Fruit fly (Drosophila melanogaster): ENCODE data around the gene CG12402.

The CG12402 gene

DNA sequence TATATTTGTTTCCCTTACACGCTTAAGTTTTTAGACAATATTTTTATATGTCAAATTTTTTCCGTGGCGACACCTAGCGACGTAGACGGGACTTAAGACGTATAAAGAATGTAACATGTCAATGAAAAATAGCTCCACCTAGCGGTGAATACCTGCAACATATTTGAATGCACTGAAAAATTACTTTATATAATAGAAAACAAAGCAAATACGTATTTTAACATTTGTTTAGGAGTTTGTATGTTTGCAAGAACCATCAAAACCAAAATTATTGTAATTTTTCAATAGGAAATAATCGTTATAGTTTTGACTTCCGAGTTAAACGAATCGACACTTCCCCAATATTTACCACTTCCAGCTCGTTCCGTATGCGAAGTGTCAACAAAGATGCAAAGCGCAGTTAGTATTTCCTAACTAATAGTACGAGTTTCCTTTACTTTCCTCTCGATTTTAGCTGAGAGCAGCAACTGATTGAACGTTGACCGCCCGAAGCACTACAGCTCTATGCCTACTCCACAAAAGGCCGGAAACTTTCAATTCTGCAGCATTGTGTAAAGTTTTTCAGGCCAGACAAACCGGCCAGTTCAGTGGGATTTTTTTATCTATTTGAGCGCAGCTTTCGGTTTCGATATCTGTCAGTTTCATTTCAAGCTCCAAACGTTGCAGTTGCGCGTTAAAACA is 19.1 kb downstream of the CG12402 start, which contains the start of gene Npc2b (continued):
- TF ChIP-seq mam (GFP tag; optimal IDR thresholded peaks at IDR 0.05) (peak; percentile 65), bbx (GFP tag; IDR thresholded peaks at IDR 0.05; ENCODE audit: partially characterized antibody) (peak; percentile 53; the same call in 1 of the 2 replicates), br (optimal IDR thresholded peaks at IDR 0.05) (no peak), Dip2 (GFP tag; IDR thresholded peaks at IDR 0.05) (no peak), CG4820 (GFP tag; optimal IDR thresholded peaks at IDR 0.05) (peak; percentile 34), phol (tag; optimal IDR thresholded peaks at IDR 0.05) (peak; percentile 39), Dip3 (GFP tag; optimal IDR thresholded peaks at IDR 0.05) (peak; percentile 50), CG2889 (GFP tag; IDR thresholded peaks at IDR 0.05) (no peak), CG2712 (tag; optimal IDR thresholded peaks at IDR 0.05) (peak; percentile 28), lola (GFP tag; optimal IDR thresholded peaks at IDR 0.05) (peak in 1 of 3 experiments; percentile 12), CG8359 (GFP tag; optimal IDR thresholded peaks at IDR 0.05; ENCODE audit: borderline replicate concordance) (peak; percentile 36), Lpt (GFP tag; optimal IDR thresholded peaks at IDR 0.05) (no peak), fu2 (GFP tag; optimal IDR thresholded peaks at IDR 0.05) (peak; percentile 53), Abd-B (GFP tag; optimal IDR thresholded peaks at IDR 0.05) (peak; percentile 42), TFAM (GFP tag; optimal IDR thresholded peaks at IDR 0.05) (no peak), zfh2 (GFP tag; optimal IDR thresholded peaks at IDR 0.05) (peak; percentile 34), h (optimal IDR thresholded peaks at IDR 0.05) (no peak), nau (GFP tag; optimal IDR thresholded peaks at IDR 0.05) (peak; percentile 29), Hr78 (GFP tag; optimal IDR thresholded peaks at IDR 0.05) (no peak), CG10209 (GFP tag; optimal IDR thresholded peaks at IDR 0.05) (peak; percentile 49), aop (GFP tag; IDR thresholded peaks at IDR 0.05) (no peak), cad (GFP tag; optimal IDR thresholded peaks at IDR 0.05) (no peak), ap (GFP tag; IDR thresholded peaks at IDR 0.05) (no peak), sna (GFP tag; IDR thresholded peaks at IDR 0.05; ENCODE audit: partially characterized antibody) (no peak), onecut (GFP tag; IDR thresholded peaks at IDR 0.05) (peak; percentile 53), CG2202 (tag; optimal IDR thresholded peaks at IDR 0.05) (no peak), Poxn (GFP tag; IDR thresholded peaks at IDR 0.05) (no peak), Rx (GFP tag; IDR thresholded peaks at IDR 0.05) (no peak), CG15601 (tag; optimal IDR thresholded peaks at IDR 0.05) (peak; percentile 17), lab (GFP tag; optimal IDR thresholded peaks at IDR 0.05) (peak; percentile 68), jigr1 (GFP tag; IDR thresholded peaks at IDR 0.05) (0 out of 3 replicates have a peak, but pooled peaks have one; percentile 7), CG13894 (tag; optimal IDR thresholded peaks at IDR 0.05) (peak; percentile 49), Dref (GFP tag; IDR thresholded peaks at IDR 0.05) (no peak), pfk (GFP tag; optimal IDR thresholded peaks at IDR 0.05) (no peak), Nf-YA (GFP tag; IDR thresholded peaks at IDR 0.05) (no peak), pum (GFP tag; optimal IDR thresholded peaks at IDR 0.05) (peak; percentile 19), ci (GFP tag; IDR thresholded peaks at IDR 0.05) (peak; percentile 55; the same call in 2 of the 3 replicates), CG15696 (tag; optimal IDR thresholded peaks at IDR 0.05) (peak; percentile 52), ara (GFP tag; IDR thresholded peaks at IDR 0.05) (no peak), ems (GFP tag; optimal IDR thresholded peaks at IDR 0.05) (peak; percentile 45), Myb (GFP tag; optimal IDR thresholded peaks at IDR 0.05) (peak; percentile 29), bab2 (GFP tag; optimal IDR thresholded peaks at IDR 0.05) (peak; percentile 47), dmrt11E (tag; optimal IDR thresholded peaks at IDR 0.05) (peak; percentile 49), pnt (GFP tag; optimal IDR thresholded peaks at IDR 0.05) (peak; percentile 34), dysf (GFP tag; IDR thresholded peaks at IDR 0.05) (peak; percentile 56), Mrtf (GFP tag; IDR thresholded peaks at IDR 0.05) (no peak), Deaf1 (tag; optimal IDR thresholded peaks at IDR 0.05) (peak; percentile 23), CG2129 (GFP tag; IDR thresholded peaks at IDR 0.05; ENCODE audit: partially characterized antibody) (no peak), corto (GFP tag; optimal IDR thresholded peaks at IDR 0.05) (no peak), caup (GFP tag; optimal IDR thresholded peaks at IDR 0.05; ENCODE audit: severe bottlenecking) (peak; percentile 44)
